Fruit fly (Drosophila melanogaster): ENCODE data around the gene CG7560.

CG7560 gene

dm6 chr3L:11400673-11401186 lies 24.2 kb upstream of the CG7560 start (continued):
- no peak for TF ChIP-seq eyg (GFP tag; optimal IDR thresholded peaks at IDR 0.05)
- no peak for TF ChIP-seq CG6791 (GFP tag; IDR thresholded peaks at IDR 0.05; ENCODE audit: partially characterized antibody)
- no peak for TF ChIP-seq CG15696 (tag; optimal IDR thresholded peaks at IDR 0.05)
- no peak for TF ChIP-seq zf30C (GFP tag; optimal IDR thresholded peaks at IDR 0.05)
- TF ChIP-seq unpg (GFP tag; optimal IDR thresholded peaks at IDR 0.05), result no peak
- no peak for TF ChIP-seq CG11696 (GFP tag; IDR thresholded peaks at IDR 0.05)
- peak; percentile 91 for TF ChIP-seq sqz (GFP tag; optimal IDR thresholded peaks at IDR 0.05)
- no peak for TF ChIP-seq dan (GFP tag; IDR thresholded peaks at IDR 0.05)
- TF ChIP-seq ham (GFP tag; IDR thresholded peaks at IDR 0.05), result no peak
- TF ChIP-seq CG6254 (GFP tag; optimal IDR thresholded peaks at IDR 0.05), result no peak
- TF ChIP-seq h (optimal IDR thresholded peaks at IDR 0.05), result no peak
- TF ChIP-seq crp (GFP tag; optimal IDR thresholded peaks at IDR 0.05), result no peak
- no peak for TF ChIP-seq CG8478 (optimal IDR thresholded peaks at IDR 0.05)
- no peak for TF ChIP-seq Atf6 (GFP tag; IDR thresholded peaks at IDR 0.05)
- no peak for TF ChIP-seq fu2 (GFP tag; optimal IDR thresholded peaks at IDR 0.05)
- no peak for TF ChIP-seq Lhr (GFP tag; optimal IDR thresholded peaks at IDR 0.05)
- no peak for TF ChIP-seq stc (GFP tag; IDR thresholded peaks at IDR 0.05)
- no peak for TF ChIP-seq Ssrp (tag; optimal IDR thresholded peaks at IDR 0.05)
- no peak for TF ChIP-seq Taf1 (GFP tag; IDR thresholded peaks at IDR 0.05)
- TF ChIP-seq fd64A (GFP tag; optimal IDR thresholded peaks at IDR 0.05), result no peak
- no peak for TF ChIP-seq CG10543 (GFP tag; optimal IDR thresholded peaks at IDR 0.05)
- TF ChIP-seq HmgD (GFP tag; optimal IDR thresholded peaks at IDR 0.05), result no peak
- peak; percentile 1 for TF ChIP-seq CG9727 (GFP tag; optimal IDR thresholded peaks at IDR 0.05)
- TF ChIP-seq CG14441 (GFP tag; IDR thresholded peaks at IDR 0.05), result no peak
- TF ChIP-seq Scr (GFP tag; IDR thresholded peaks at IDR 0.05; ENCODE audit: partially characterized antibody), result no peak
- TF ChIP-seq bsh (GFP tag; optimal IDR thresholded peaks at IDR 0.05), result no peak
- no peak for TF ChIP-seq ind (GFP tag; optimal IDR thresholded peaks at IDR 0.05)
- TF ChIP-seq CoRest (tag; optimal IDR thresholded peaks at IDR 0.05), result no peak
- no peak for TF ChIP-seq Camta (GFP tag; optimal IDR thresholded peaks at IDR 0.05)
- TF ChIP-seq gsb-n (tag; optimal IDR thresholded peaks at IDR 0.05), result no peak
- TF ChIP-seq chn (GFP tag; optimal IDR thresholded peaks at IDR 0.05), result no peak
- TF ChIP-seq CG17361 (GFP tag; IDR thresholded peaks at IDR 0.05), result no peak
- TF ChIP-seq ap (GFP tag; IDR thresholded peaks at IDR 0.05), result no peak
- TF ChIP-seq Meics (GFP tag; optimal IDR thresholded peaks at IDR 0.05), result no peak
- no peak for TF ChIP-seq CG4328 (GFP tag; optimal IDR thresholded peaks at IDR 0.05)
- no peak for TF ChIP-seq CG12744 (GFP tag; optimal IDR thresholded peaks at IDR 0.05)
- TF ChIP-seq Xbp1 (GFP tag; optimal IDR thresholded peaks at IDR 0.05), result no peak
- no peak for TF ChIP-seq Stat92E (GFP tag; optimal IDR thresholded peaks at IDR 0.05)
- no peak for TF ChIP-seq CG15479 (GFP tag; optimal IDR thresholded peaks at IDR 0.05)
- no peak for TF ChIP-seq Sox102F (GFP tag; optimal IDR thresholded peaks at IDR 0.05)
- TF ChIP-seq zfh2 (GFP tag; optimal IDR thresholded peaks at IDR 0.05), result no peak
- no peak for TF ChIP-seq CG12299 (tag; optimal IDR thresholded peaks at IDR 0.05)
- no peak for TF ChIP-seq CG13775 (GFP tag; optimal IDR thresholded peaks at IDR 0.05)
- TF ChIP-seq so (GFP tag; IDR thresholded peaks at IDR 0.05), result no peak
- no peak for TF ChIP-seq corto (GFP tag; optimal IDR thresholded peaks at IDR 0.05)
- TF ChIP-seq tup (GFP tag; optimal IDR thresholded peaks at IDR 0.05), result no peak
- TF ChIP-seq cad (GFP tag; optimal IDR thresholded peaks at IDR 0.05), result no peak
- TF ChIP-seq nmo (GFP tag; optimal IDR thresholded peaks at IDR 0.05), result peak; percentile 51
- no peak for TF ChIP-seq da (GFP tag; optimal IDR thresholded peaks at IDR 0.05)
- no peak for TF ChIP-seq D (optimal IDR thresholded peaks at IDR 0.05)
- TF ChIP-seq D (GFP tag; optimal IDR thresholded peaks at IDR 0.05), result no peak
- TF ChIP-seq zen (tag; optimal IDR thresholded peaks at IDR 0.05), result no peak
